Worm (Caenorhabditis elegans): ENCODE measurements around the gene srj-29.
"Not testable (repeated sequence)": the region's sequence is repeated elsewhere in the genome, so short reads cannot be mapped to it uniquely, and the experiment has no call there.

ce11 chrV:16040140-16040827, 35.2 kb upstream of the srj-29 start, which contains the start of the genes his-4 and his-3:
- not testable (repeated sequence) for TF ChIP-seq nhr-12 (tag; optimal IDR thresholded peaks at IDR 0.05); snpc-4 (tag; optimal IDR thresholded peaks at IDR 0.05); vab-15 (tag; optimal IDR thresholded peaks at IDR 0.05); ceh-8 (GFP tag; optimal IDR thresholded peaks at IDR 0.05)
- peak; percentile 76 for TF ChIP-seq nhr-90 (tag; optimal IDR thresholded peaks at IDR 0.05; ENCODE audit: poor library complexity)

Data from whole organism, L1 larva.